Worm (Caenorhabditis elegans) whole organism, late embryonic: ENCODE data around the gene cyp-32A1.

Experiments
- C38D4.7 ChIP-seq: fragments of 200-800 bp; sonication (Bioruptor generic); optimal IDR thresholded peaks from 2 replicates; lab custom pipeline; 2018; ENCODE audit warnings: mild to moderate bottlenecking, missing genetic modification characterization, moderate library complexity, missing compliant biosample characterization
- ama-1 ChIP-seq: fragments of 150-350 bp; optimal IDR thresholded peaks from 2 replicates; lab custom pipeline; 2014
- ceh-14 ChIP-seq: sonication (generic microtip); optimal IDR thresholded peaks from 2 replicates; lab custom pipeline; 2016; ENCODE audit warnings: missing genotype, missing genetic modification characterization, missing compliant biosample characterization
- ceh-19 ChIP-seq: fragments of 200-800 bp; sonication (Bioruptor generic); optimal IDR thresholded peaks from 2 replicates; lab custom pipeline; 2018; ENCODE audit warnings: mild to moderate bottlenecking, missing genetic modification characterization, missing compliant biosample characterization
- dmd-4 ChIP-seq: sonication (generic microtip); optimal IDR thresholded peaks from 2 replicates; lab custom pipeline; 2016; ENCODE audit warnings: borderline replicate concordance, missing genetic modification characterization, missing compliant biosample characterization
- eyg-1 ChIP-seq: sonication (generic microtip); optimal IDR thresholded peaks from 2 replicates; lab custom pipeline; 2016; ENCODE audit warnings: missing genotype, missing genetic modification characterization, missing compliant biosample characterization
- fkh-10 ChIP-seq: fragments of 150-350 bp; optimal IDR thresholded peaks from 2 replicates; lab custom pipeline; 2014; ENCODE audit warnings: missing biosample characterization, missing genetic modification reagents, missing genetic modification characterization
- hlh-13 ChIP-seq: fragments of 200-800 bp; sonication (Bioruptor generic); optimal IDR thresholded peaks from 2 replicates; lab custom pipeline; 2018; ENCODE audit warnings: mild to moderate bottlenecking, missing genetic modification characterization, missing compliant biosample characterization
- nfya-1 ChIP-seq: sonication (generic microtip); optimal IDR thresholded peaks from 2 replicates; lab custom pipeline; 2017; ENCODE audit warnings: missing genetic modification characterization, mild to moderate bottlenecking, missing compliant biosample characterization, antibody characterized with exemption, moderate library complexity
- pros-1 ChIP-seq: fragments of 150-350 bp; optimal IDR thresholded peaks from 2 replicates; lab custom pipeline; 2014; ENCODE audit warnings: missing biosample characterization, missing genetic modification reagents, missing genetic modification characterization
- rnt-1 ChIP-seq: sonication (generic microtip); optimal IDR thresholded peaks from 2 replicates; lab custom pipeline; 2016; ENCODE audit warnings: missing genetic modification characterization, missing compliant biosample characterization
- unc-55 ChIP-seq: sonication (generic microtip); optimal IDR thresholded peaks from 2 replicates; lab custom pipeline; 2017; ENCODE audit warnings: missing biosample characterization, missing genetic modification reagents, missing genetic modification characterization

ce11 chrV:7816486-7816885 is 34.9 kb downstream of the cyp-32A1 start:
- TF ChIP-seq ceh-19 (GFP tag; lab: Kevin White, UChicago) = no peak
- no peak for TF ChIP-seq fkh-10 (GFP tag; lab: Kevin White, UChicago)
- TF ChIP-seq ama-1 (lab: Kevin White, UChicago) = no peak
- TF ChIP-seq eyg-1 (tag; lab: Kevin White, UChicago) = no peak
- no peak for TF ChIP-seq C38D4.7 (GFP tag; lab: Kevin White, UChicago)
- no peak for TF ChIP-seq dmd-4 (tag; lab: Kevin White, UChicago)
- no peak for TF ChIP-seq pros-1 (tag; lab: Kevin White, UChicago)
- no peak for TF ChIP-seq unc-55 (GFP tag; lab: Kevin White, UChicago)
- TF ChIP-seq nfya-1 = no peak
- no peak for TF ChIP-seq hlh-13
- TF ChIP-seq ceh-14 (tag; lab: Kevin White, UChicago) = no peak
- TF ChIP-seq rnt-1 (tag; lab: Kevin White, UChicago) = no peak
